Fruit fly (Drosophila melanogaster) whole organism: Measurements from ENCODE around the gene CG11313.

Experiments
- pan ChIP-seq: fragments of >200 bp; optimal IDR thresholded peaks from 2 replicates; lab custom pipeline; 2017
- psq ChIP-seq: fragments of >200 bp; optimal IDR thresholded peaks from 2 replicates; lab custom pipeline; 2017

DNA sequence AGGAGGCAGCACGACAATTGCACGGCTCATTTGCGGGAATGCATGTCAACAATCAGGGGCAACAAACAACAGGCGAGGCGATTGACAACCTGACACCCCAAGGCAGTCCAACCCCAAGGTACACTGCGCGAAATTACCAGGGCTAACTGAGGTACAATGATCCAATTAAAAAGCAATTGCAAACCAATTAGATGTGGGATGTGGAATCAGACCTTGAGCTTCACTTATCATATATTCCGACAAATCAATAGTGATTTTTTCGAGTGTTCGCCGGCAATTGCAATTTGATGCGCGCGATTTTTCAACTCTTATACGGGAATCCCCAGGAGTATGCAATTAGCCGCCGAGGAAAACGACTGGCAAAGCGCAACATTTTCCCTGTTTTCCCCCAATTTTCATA, 16.1 kb upstream of the CG11313 start:
- TF ChIP-seq psq: no peak
- TF ChIP-seq pan (lab: Kevin White, UChicago): no peak
